Worm (Caenorhabditis elegans) whole organism, mixed stage, embryonic: ENCODE results near the gene marc-5.

ENCODE experiments used
- bed-3 ChIP-seq: fragments of 200-800 bp; sonication (Bioruptor generic); optimal IDR thresholded peaks from 3 replicates; lab custom pipeline; 2018; ENCODE audit warnings: mild to moderate bottlenecking, missing genetic modification characterization, moderate library complexity, missing compliant biosample characterization
- blmp-1 ChIP-seq: fragments of 150-350 bp; optimal IDR thresholded peaks from 2 replicates; lab custom pipeline; 2014; ENCODE audit warnings: missing biosample characterization, missing genetic modification characterization
- ces-1 ChIP-seq: fragments of 150-350 bp; optimal IDR thresholded peaks from 2 replicates; lab custom pipeline; 2014; ENCODE audit warnings: missing biosample characterization, missing genetic modification reagents, missing genetic modification characterization
- elt-3 ChIP-seq: fragments of 150-350 bp; optimal IDR thresholded peaks from 2 replicates; lab custom pipeline; 2014; ENCODE audit warnings: missing biosample characterization, missing genetic modification characterization
- ham-2 ChIP-seq: fragments of 200-800 bp; sonication (Bioruptor generic); optimal IDR thresholded peaks from 2 replicates; lab custom pipeline; 2018; ENCODE audit warnings: mild to moderate bottlenecking, missing genetic modification characterization, missing compliant biosample characterization
- lsy-2 ChIP-seq: fragments of 150-350 bp; optimal IDR thresholded peaks from 2 replicates; lab custom pipeline; 2014; ENCODE audit warnings: missing biosample characterization, missing genetic modification characterization
- nhr-76 ChIP-seq: sonication (generic microtip); optimal IDR thresholded peaks from 2 replicates; lab custom pipeline; 2017; ENCODE audit warnings: missing biosample characterization, missing genetic modification characterization
- pha-4 ChIP-seq: fragments of 150-350 bp; optimal IDR thresholded peaks from 2 replicates; lab custom pipeline; 2018; ENCODE audit warnings: missing biosample characterization, missing genetic modification reagents, missing genetic modification characterization
- snpc-4 ChIP-seq: fragments of 150-350 bp; optimal IDR thresholded peaks from 2 replicates; lab custom pipeline; 2014; ENCODE audit warnings: missing biosample characterization, missing genetic modification characterization
- unc-39 ChIP-seq: fragments of 150-350 bp; optimal IDR thresholded peaks from 2 replicates; lab custom pipeline; 2014; ENCODE audit warnings: missing biosample characterization, missing genetic modification characterization
- unc-62 ChIP-seq: fragments of 150-350 bp; optimal IDR thresholded peaks from 2 replicates; lab custom pipeline; 2014; ENCODE audit warnings: missing biosample characterization, missing genetic modification reagents, missing genetic modification characterization
- ztf-11 ChIP-seq: fragments of 150-350 bp; optimal IDR thresholded peaks from 2 replicates; lab custom pipeline; 2014; ENCODE audit warnings: missing biosample characterization, missing genetic modification characterization

DNA sequence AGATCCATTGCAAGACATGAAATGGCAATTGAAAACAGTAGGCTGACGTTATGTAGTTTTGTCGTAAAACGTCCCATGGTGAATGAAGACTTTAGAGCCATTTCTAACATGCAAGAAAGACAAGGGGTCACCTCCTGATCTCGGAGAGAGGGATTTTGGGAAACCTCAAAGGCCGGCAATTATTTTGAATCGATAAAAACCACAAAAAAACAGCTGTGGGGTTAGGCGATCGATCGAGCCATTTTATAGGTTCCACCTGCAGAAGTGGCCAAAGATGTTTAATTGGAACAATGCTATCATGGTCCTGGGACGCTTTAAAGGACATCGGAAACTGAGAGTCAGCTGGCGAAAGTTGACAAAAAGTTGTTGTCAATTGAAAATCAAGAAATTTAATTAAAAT, 35.5 kb upstream of the marc-5 start, which contains the start of gene Y57A10C.11:
- TF ChIP-seq blmp-1 (tag; lab: Kevin White, UChicago) (no peak), ces-1 (GFP tag; lab: Kevin White, UChicago) (no peak), elt-3 (tag; lab: Kevin White, UChicago) (no peak), snpc-4 (tag; lab: Kevin White, UChicago) (no peak), ztf-11 (tag; lab: Kevin White, UChicago) (no peak), bed-3 (GFP tag; lab: Kevin White, UChicago) (no peak), ham-2 (GFP tag; lab: Kevin White, UChicago) (no peak), nhr-76 (tag; lab: Kevin White, UChicago) (no peak), pha-4 (tag; lab: Kevin White, UChicago) (no peak), lsy-2 (tag; lab: Kevin White, UChicago) (no peak), unc-62 (GFP tag; lab: Kevin White, UChicago) (no peak), unc-39 (tag; lab: Kevin White, UChicago) (no peak)
